Fruit fly (Drosophila melanogaster) whole organism, embryonic: ENCODE measurements around the gene CG11426.

Experiments
- Abd-B ChIP-seq: fragments of 200-800 bp; sonication (Bioruptor generic); optimal IDR thresholded peaks from 2 replicates; lab custom pipeline; 2018; ENCODE audit warnings: missing biosample characterization, mild to moderate bottlenecking, missing genetic modification characterization, moderate library complexity
- B-H2 ChIP-seq: fragments of 200-800 bp; sonication (Bioruptor generic); optimal IDR thresholded peaks from 2 replicates; lab custom pipeline; 2018; ENCODE audit warnings: missing biosample characterization, mild to moderate bottlenecking, missing genetic modification characterization
- CG10274 ChIP-seq: fragments of 200-800 bp; sonication (Bioruptor generic); optimal IDR thresholded peaks from 3 replicates; lab custom pipeline; 2017; ENCODE audit warnings: missing biosample characterization, mild to moderate bottlenecking, missing genetic modification characterization
- CG11560 ChIP-seq: fragments of 200-800 bp; sonication (Bioruptor generic); IDR thresholded peaks from 3 replicates; pipeline ENCODE4 v1.3.6; 2022; ENCODE audit warnings: missing biosample characterization, missing genetic modification characterization
- CG13287 ChIP-seq: fragments of 200-800 bp; sonication (Bioruptor generic); IDR thresholded peaks from 2 replicates; pipeline ENCODE4 v1.3.6; 2022; ENCODE audit warnings: missing biosample characterization, missing genetic modification characterization; ENCODE audit not compliant: partially characterized antibody
- CG14860 ChIP-seq: fragments of 200-800 bp; sonication (Bioruptor generic); IDR thresholded peaks from 3 replicates; pipeline ENCODE4 v1.3.6; 2022; ENCODE audit warnings: missing biosample characterization, missing genetic modification characterization; ENCODE audit not compliant: partially characterized antibody
- CG1602 ChIP-seq: fragments of 200-800 bp; sonication (Bioruptor generic); optimal IDR thresholded peaks from 3 replicates; lab custom pipeline; 2016; ENCODE audit warnings: missing biosample characterization, missing genetic modification characterization
- CG1603 ChIP-seq: fragments of 200-800 bp; sonication (Bioruptor generic); optimal IDR thresholded peaks from 2 replicates; lab custom pipeline; 2019; ENCODE audit warnings: missing biosample characterization, mild to moderate bottlenecking, missing genetic modification characterization, moderate library complexity
- CG16815 ChIP-seq: fragments of 200-800 bp; sonication (Bioruptor generic); optimal IDR thresholded peaks from 3 replicates; lab custom pipeline; 2017; ENCODE audit warnings: missing biosample characterization, mild to moderate bottlenecking, missing genetic modification characterization
- CG17328 ChIP-seq: fragments of 200-800 bp; sonication (Bioruptor generic); IDR thresholded peaks from 2 replicates; pipeline ENCODE4 v1.3.6; 2022; ENCODE audit warnings: missing biosample characterization, missing genetic modification characterization
- CG17361 ChIP-seq: fragments of 200-800 bp; sonication (Bioruptor generic); IDR thresholded peaks from 3 replicates; pipeline ENCODE4 v1.3.6; 2022; ENCODE audit warnings: missing biosample characterization, missing genetic modification characterization
- CG17568 ChIP-seq: fragments of 200-800 bp; sonication (Bioruptor generic); optimal IDR thresholded peaks from 2 replicates; lab custom pipeline; 2018; ENCODE audit warnings: missing biosample characterization, mild to moderate bottlenecking, missing genetic modification characterization, moderate library complexity
- CG31388 ChIP-seq: fragments of 200-800 bp; sonication (Bioruptor generic); optimal IDR thresholded peaks from 2 replicates; lab custom pipeline; 2016; ENCODE audit warnings: missing biosample characterization, missing genetic modification characterization
- CG31441 ChIP-seq: fragments of 200-800 bp; sonication (Bioruptor generic); IDR thresholded peaks from 2 replicates; pipeline ENCODE4 v1.3.6; 2022; ENCODE audit warnings: missing biosample characterization, missing genetic modification characterization
- CG34422 ChIP-seq: fragments of 200-800 bp; sonication (Bioruptor generic); IDR thresholded peaks from 3 replicates; pipeline ENCODE4 v1.3.6; 2022; ENCODE audit warnings: missing biosample characterization, missing genetic modification characterization
- CG3847 ChIP-seq: fragments of 200-800 bp; sonication (Bioruptor generic); IDR thresholded peaks from 2 replicates; pipeline ENCODE4 v1.3.6; 2022; ENCODE audit warnings: missing biosample characterization, missing genetic modification characterization
- CG43689 ChIP-seq: fragments of 200-800 bp; sonication (Bioruptor generic); IDR thresholded peaks from 2 replicates; pipeline ENCODE4 v1.3.6; 2022; ENCODE audit warnings: missing biosample characterization, missing genetic modification characterization
- CG5180 ChIP-seq: fragments of 200-800 bp; sonication (Bioruptor generic); optimal IDR thresholded peaks from 3 replicates; lab custom pipeline; 2017; ENCODE audit warnings: missing biosample characterization, missing genetic modification characterization, mild to moderate bottlenecking, moderate library complexity, missing genetic modification reagents
- CG7839 ChIP-seq: fragments of 200-800 bp; sonication (Bioruptor generic); optimal IDR thresholded peaks from 3 replicates; lab custom pipeline; 2018; ENCODE audit warnings: missing biosample characterization, mild to moderate bottlenecking, missing genetic modification characterization, moderate library complexity
- CG8924 ChIP-seq: fragments of 200-800 bp; optimal IDR thresholded peaks from 3 replicates; lab custom pipeline; 2019; ENCODE audit warnings: missing biosample characterization, mild to moderate bottlenecking, missing genetic modification characterization, moderate library complexity
- CG9876 ChIP-seq: fragments of 200-800 bp; sonication (Bioruptor generic); optimal IDR thresholded peaks from 2 replicates; lab custom pipeline; 2016; ENCODE audit warnings: missing biosample characterization, missing genetic modification characterization
- CHES-1-like ChIP-seq: fragments of 200-800 bp; sonication (Bioruptor generic); optimal IDR thresholded peaks from 2 replicates; lab custom pipeline; 2016; ENCODE audit warnings: missing biosample characterization, missing genetic modification characterization
- CoRest ChIP-seq: fragments of 200-800 bp; sonication (Bioruptor generic); optimal IDR thresholded peaks from 3 replicates; lab custom pipeline; 2018; ENCODE audit warnings: missing biosample characterization, mild to moderate bottlenecking, missing genetic modification characterization, moderate library complexity
- Ets97D ChIP-seq: fragments of 200-800 bp; sonication (Bioruptor generic); optimal IDR thresholded peaks from 3 replicates; lab custom pipeline; 2016; ENCODE audit warnings: missing biosample characterization, missing genetic modification characterization
- HHEX ChIP-seq: fragments of 200-800 bp; sonication (Bioruptor generic); optimal IDR thresholded peaks from 3 replicates; lab custom pipeline; 2017; ENCODE audit warnings: missing biosample characterization, mild to moderate bottlenecking, missing genetic modification characterization, missing genetic modification reagents
- Hand ChIP-seq: fragments of 200-800 bp; sonication (Bioruptor generic); optimal IDR thresholded peaks from 2 replicates; lab custom pipeline; 2017; ENCODE audit warnings: mild to moderate bottlenecking, missing biosample characterization, missing genetic modification reagents, missing genetic modification characterization
- HmgD ChIP-seq: fragments of 200-800 bp; sonication (Bioruptor generic); optimal IDR thresholded peaks from 3 replicates; lab custom pipeline; 2016; ENCODE audit warnings: missing biosample characterization, missing genetic modification characterization
- Myb ChIP-seq: fragments of 200-800 bp; sonication (Bioruptor generic); optimal IDR thresholded peaks from 2 replicates; lab custom pipeline; 2016; ENCODE audit warnings: missing biosample characterization, missing genetic modification characterization
- Pdp1 ChIP-seq, 2 experiments: fragments of 200-800 bp; sonication (Bioruptor generic); optimal IDR thresholded peaks; 3 replicates each; lab custom pipeline; 2016; ENCODE audit warnings: missing biosample characterization in 2 of 2, missing genetic modification characterization in 2 of 2, mild to moderate bottlenecking in 1 of 2, moderate library complexity in 1 of 2
- Side ChIP-seq: fragments of 200-800 bp; sonication (Bioruptor generic); optimal IDR thresholded peaks from 2 replicates; lab custom pipeline; 2016; ENCODE audit warnings: missing biosample characterization, missing genetic modification characterization
- Sin3A ChIP-seq: fragments of >200 bp; optimal IDR thresholded peaks from 2 replicates; lab custom pipeline; 2018
- az2 ChIP-seq: fragments of 200-800 bp; sonication (Bioruptor generic); optimal IDR thresholded peaks from 3 replicates; lab custom pipeline; 2016; ENCODE audit warnings: missing biosample characterization, missing genetic modification characterization
- bigmax ChIP-seq: fragments of 200-800 bp; sonication (Bioruptor generic); optimal IDR thresholded peaks from 2 replicates; lab custom pipeline; 2018; ENCODE audit warnings: missing biosample characterization, mild to moderate bottlenecking, missing genetic modification characterization
- bowl ChIP-seq: fragments of 200-800 bp; sonication (Bioruptor generic); IDR thresholded peaks from 2 replicates; pipeline ENCODE4 v1.3.6; 2022; ENCODE audit warnings: missing biosample characterization, missing genetic modification characterization
- da ChIP-seq: fragments of 200-800 bp; sonication (Bioruptor generic); optimal IDR thresholded peaks from 2 replicates; lab custom pipeline; 2016; ENCODE audit warnings: missing biosample characterization, missing genetic modification characterization
- dmrt99B ChIP-seq: fragments of 200-800 bp; sonication (Bioruptor generic); optimal IDR thresholded peaks from 2 replicates; lab custom pipeline; 2018; ENCODE audit warnings: missing biosample characterization, mild to moderate bottlenecking, missing genetic modification characterization, moderate library complexity
- gt ChIP-seq: fragments of 200-800 bp; sonication (Bioruptor generic); IDR thresholded peaks from 2 replicates; pipeline ENCODE4 v1.3.6; 2022; ENCODE audit warnings: missing biosample characterization, missing genetic modification characterization
- hbn ChIP-seq: fragments of 200-800 bp; sonication (Bioruptor generic); IDR thresholded peaks from 2 replicates; pipeline ENCODE4 v1.3.6; 2022; ENCODE audit warnings: missing biosample characterization, missing genetic modification characterization; ENCODE audit not compliant: partially characterized antibody
- insv ChIP-seq, 2 experiments: fragments of 200-800 bp; sonication (Bioruptor generic); optimal IDR thresholded peaks; 3 replicates each; lab custom pipeline; 2016 to 2018; ENCODE audit warnings: missing biosample characterization in 2 of 2, missing genetic modification characterization in 2 of 2
- jigr1 ChIP-seq: fragments of 200-800 bp; sonication (Bioruptor generic); IDR thresholded peaks from 3 replicates; pipeline ENCODE4 v1.3.6; 2022; ENCODE audit warnings: missing biosample characterization, missing genetic modification characterization
- lbe ChIP-seq: fragments of 200-800 bp; sonication (Bioruptor generic); optimal IDR thresholded peaks from 2 replicates; lab custom pipeline; 2016; ENCODE audit warnings: missing biosample characterization, mild to moderate bottlenecking, missing genetic modification characterization
- maf-S ChIP-seq: fragments of 200-800 bp; sonication (Bioruptor generic); optimal IDR thresholded peaks from 2 replicates; lab custom pipeline; 2016; ENCODE audit warnings: missing biosample characterization, missing genetic modification characterization
- oc ChIP-seq: fragments of 200-800 bp; sonication (Bioruptor generic); optimal IDR thresholded peaks from 2 replicates; lab custom pipeline; 2018; ENCODE audit warnings: missing biosample characterization, mild to moderate bottlenecking, missing genetic modification characterization, moderate library complexity
- psq ChIP-seq: fragments of 200-800 bp; sonication (Bioruptor generic); optimal IDR thresholded peaks from 2 replicates; lab custom pipeline; 2017; ENCODE audit warnings: missing biosample characterization, missing genetic modification characterization
- run ChIP-seq: fragments of 200-800 bp; sonication (Bioruptor generic); optimal IDR thresholded peaks from 3 replicates; lab custom pipeline; 2018; ENCODE audit warnings: missing biosample characterization, mild to moderate bottlenecking, missing genetic modification characterization
- sna ChIP-seq: fragments of 200-800 bp; sonication (Bioruptor generic); IDR thresholded peaks from 2 replicates; pipeline ENCODE4 v1.3.6; 2022; ENCODE audit warnings: missing biosample characterization, missing genetic modification characterization; ENCODE audit not compliant: partially characterized antibody
- tin ChIP-seq: fragments of 200-800 bp; sonication (Bioruptor generic); optimal IDR thresholded peaks from 3 replicates; lab custom pipeline; 2016; ENCODE audit warnings: missing biosample characterization, missing genetic modification characterization
- tio ChIP-seq: fragments of 200-800 bp; sonication (Bioruptor generic); optimal IDR thresholded peaks from 2 replicates; lab custom pipeline; 2017; ENCODE audit warnings: missing biosample characterization, missing genetic modification characterization, inconsistent platforms
- usp ChIP-seq: fragments of >200 bp; optimal IDR thresholded peaks from 2 replicates; lab custom pipeline; 2017; ENCODE audit warnings: missing biosample characterization, missing genetic modification characterization
- vvl ChIP-seq: fragments of 200-800 bp; sonication (Bioruptor generic); IDR thresholded peaks from 2 replicates; pipeline ENCODE4 v1.3.6; 2022; ENCODE audit warnings: missing biosample characterization, missing genetic modification characterization
- yki ChIP-seq: fragments of >200 bp; optimal IDR thresholded peaks from 3 replicates; lab custom pipeline; 2018

Gene CG11426

DNA sequence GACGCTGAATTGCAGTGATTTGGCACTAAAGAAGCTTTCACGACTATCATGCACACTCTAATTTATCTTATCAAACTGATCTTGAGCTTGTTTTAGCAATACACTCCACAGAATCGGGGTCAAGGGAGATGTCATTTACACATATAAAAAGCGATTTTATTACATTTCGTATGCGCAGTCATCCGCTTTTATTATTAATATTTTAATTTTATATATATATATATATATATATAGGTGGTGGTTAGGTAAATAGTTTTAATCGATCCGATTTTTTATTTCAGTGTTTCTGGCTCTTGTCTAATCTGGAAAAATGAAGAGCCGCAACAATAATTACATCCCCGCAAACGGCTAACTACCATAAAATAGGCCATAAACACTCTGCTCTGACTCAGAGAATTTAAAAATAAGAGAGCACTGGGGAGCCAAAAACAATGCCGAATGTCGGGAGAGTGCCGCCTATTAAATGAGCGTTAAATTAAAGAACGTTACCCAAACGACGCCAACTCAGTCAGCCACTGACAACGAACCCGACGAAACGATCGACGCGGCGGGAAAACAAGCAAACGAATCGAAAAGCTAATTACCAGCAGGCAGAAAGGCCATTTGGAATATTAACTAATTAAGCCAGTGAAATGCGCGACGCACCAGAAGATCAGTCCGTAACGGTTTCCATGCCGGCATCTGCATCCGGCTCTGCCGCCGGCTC, 1.4 kb downstream of the CG11426 start (continued):
- no peak for TF ChIP-seq Side (GFP tag; lab: Kevin White, UChicago)
- TF ChIP-seq CG16815 (GFP tag; lab: Kevin White, UChicago), result no peak
- peak; percentile 59 for TF ChIP-seq HHEX (GFP tag; lab: Kevin White, UChicago)
- peak; percentile 66 for TF ChIP-seq CG8924 (tag; lab: Kevin White, UChicago)
- no peak for TF ChIP-seq sna
- no peak for TF ChIP-seq CG10274 (GFP tag; lab: Kevin White, UChicago)
- TF ChIP-seq CoRest (tag; lab: Kevin White, UChicago), result peak; percentile 67
- TF ChIP-seq Ets97D, result no peak
- no peak for TF ChIP-seq CG1602 (GFP tag; lab: Kevin White, UChicago)
- TF ChIP-seq HmgD (GFP tag; lab: Kevin White, UChicago), result no peak
- TF ChIP-seq CG31441 (GFP tag; lab: Robert Waterston, UW), result peak; percentile 52
- TF ChIP-seq CG31388, result no peak
- no peak for TF ChIP-seq tio (GFP tag; lab: Kevin White, UChicago)
- TF ChIP-seq gt (GFP tag; lab: Robert Waterston, UW), result no peak
- no peak for TF ChIP-seq Sin3A (lab: Kevin White, UChicago)
- TF ChIP-seq maf-S, result no peak
- peak; percentile 59 for TF ChIP-seq dmrt99B (tag; lab: Kevin White, UChicago)
- peak; percentile 11 for TF ChIP-seq run
- TF ChIP-seq CG11560 (tag; lab: Robert Waterston, UW), result 0 out of 3 replicates have a peak, but pooled peaks have one; percentile 40
- TF ChIP-seq Myb, result no peak
- TF ChIP-seq B-H2 (GFP tag; lab: Kevin White, UChicago), result peak; percentile 36
- TF ChIP-seq vvl (GFP tag; lab: Robert Waterston, UW), result peak; percentile 52
- TF ChIP-seq bowl (GFP tag; lab: Robert Waterston, UW), result no peak
- peak; percentile 42 for TF ChIP-seq Hand
- TF ChIP-seq Abd-B, result peak; percentile 23
- TF ChIP-seq CG1603, result no peak
- TF ChIP-seq CG17568, result no peak
- TF ChIP-seq lbe (GFP tag; lab: Kevin White, UChicago), result no peak
- TF ChIP-seq az2 (GFP tag; lab: Kevin White, UChicago), result no peak
- TF ChIP-seq oc (tag; lab: Kevin White, UChicago), result peak; percentile 36
- TF ChIP-seq CG3847 (GFP tag; lab: Robert Waterston, UW), result peak; percentile 49; the same call in 1 of the 2 replicates
- TF ChIP-seq tin (GFP tag; lab: Kevin White, UChicago), result no peak
- TF ChIP-seq CG7839, result peak; percentile 74
- peak; percentile 57 for TF ChIP-seq CG17361
- TF ChIP-seq usp (GFP tag; lab: Kevin White, UChicago), result no peak
- no peak for TF ChIP-seq jigr1 (GFP tag; lab: Robert Waterston, UW)
- TF ChIP-seq bigmax (GFP tag; lab: Kevin White, UChicago), result no peak
- no peak for TF ChIP-seq CHES-1-like (GFP tag; lab: Kevin White, UChicago)
- TF ChIP-seq CG43689, result no peak
- peak; percentile 37; the same call in 1 of the 3 replicates for TF ChIP-seq CG34422
- TF ChIP-seq da (GFP tag; lab: Kevin White, UChicago), result no peak
- no peak for TF ChIP-seq insv (GFP tag; optimal IDR thresholded peaks at IDR 0.05; lab: Kevin White, UChicago)
- no peak for TF ChIP-seq CG13287
- TF ChIP-seq CG9876, result no peak
- no peak for TF ChIP-seq CG14860 (GFP tag; lab: Robert Waterston, UW)
- TF ChIP-seq psq (GFP tag; lab: Kevin White, UChicago), result no peak
- no peak for TF ChIP-seq hbn (GFP tag; lab: Robert Waterston, UW)
- TF ChIP-seq CG5180 (GFP tag; lab: Kevin White, UChicago), result no peak
- TF ChIP-seq Pdp1 (GFP tag; optimal IDR thresholded peaks at IDR 0.05; lab: Kevin White, UChicago), result no peak
- no peak for TF ChIP-seq CG17328
- no peak for TF ChIP-seq yki (lab: Kevin White, UChicago)
